Worm (Caenorhabditis elegans): Measurements from ENCODE around the gene C34F11.1.

Gene C34F11.1

ce11 chrII:5171610-5172009 is 41.2 kb upstream of the C34F11.1 start, which contains the start of gene C27D6.15:
Gene C27D6.15 (plus strand): TSS chrII:5171910.
- TF ChIP-seq ceh-91 (GFP tag; IDR thresholded peaks at IDR 0.05) (no peak), madf-10 (tag; optimal IDR thresholded peaks at IDR 0.05) (no peak), nhr-179 (tag; optimal IDR thresholded peaks at IDR 0.05) (no peak), ztf-6 (GFP tag; IDR thresholded peaks at IDR 0.05) (no peak), sptf-2 (GFP tag; optimal IDR thresholded peaks at IDR 0.05) (no peak), cebp-2 (GFP tag; IDR thresholded peaks at IDR 0.05) (no peak), mel-28 (tag; optimal IDR thresholded peaks at IDR 0.05; ENCODE audit: borderline replicate concordance) (no peak), hmg-1.2 (GFP tag; IDR thresholded peaks at IDR 0.05) (no peak), pha-4 (tag; optimal IDR thresholded peaks at IDR 0.05) (no peak), him-1 (tag; optimal IDR thresholded peaks at IDR 0.05) (no peak), zim-3 (tag; optimal IDR thresholded peaks at IDR 0.05) (no peak)

ce11 chrII:5172451-5172850 is 40.3 kb upstream of the C34F11.1 start, which contains the start of gene C27D6.1:
Gene C27D6.1 (plus strand): TSS chrII:5172751.
- TF ChIP-seq rpc-1 (optimal IDR thresholded peaks at IDR 0.05): no peak
- no peak for TF ChIP-seq rpc-1 (tag; optimal IDR thresholded peaks at IDR 0.05)
- TF ChIP-seq ets-4 (GFP tag; optimal IDR thresholded peaks at IDR 0.05): no peak
- TF ChIP-seq tbp1 (GFP tag; optimal IDR thresholded peaks at IDR 0.05): no peak
- TF ChIP-seq attf-5 (GFP tag; optimal IDR thresholded peaks at IDR 0.05): no peak
- TF ChIP-seq madf-3 (GFP tag; IDR thresholded peaks at IDR 0.05): no peak
- no peak for TF ChIP-seq F57A8.1 (GFP tag; optimal IDR thresholded peaks at IDR 0.05)
- TF ChIP-seq mxl-1 (tag; optimal IDR thresholded peaks at IDR 0.05): no peak
- no peak for TF ChIP-seq T26A5.8 (tag; optimal IDR thresholded peaks at IDR 0.05)

- TF ChIP-seq bed-2 (GFP tag; IDR thresholded peaks at IDR 0.05) (no peak), F57A8.1 (GFP tag; optimal IDR thresholded peaks at IDR 0.05) (no peak), cebp-2 (GFP tag; IDR thresholded peaks at IDR 0.05) (no peak), fkh-3 (tag; optimal IDR thresholded peaks at IDR 0.05) (no peak), sdz-38 (tag; optimal IDR thresholded peaks at IDR 0.05) (no peak), hlh-12 (tag; optimal IDR thresholded peaks at IDR 0.05) (no peak), lin-54 (GFP tag; optimal IDR thresholded peaks at IDR 0.05) (no peak), hmg-20 (GFP tag; IDR thresholded peaks at IDR 0.05) (no peak), repo-1 (tag; optimal IDR thresholded peaks at IDR 0.05) (no peak), nhr-120 (GFP tag; IDR thresholded peaks at IDR 0.05) (no peak), atf-7 (tag; optimal IDR thresholded peaks at IDR 0.05) (no peak), tbx-9 (tag; optimal IDR thresholded peaks at IDR 0.05; ENCODE audit: borderline replicate concordance) (no peak), ztf-26 (tag; optimal IDR thresholded peaks at IDR 0.05) (no peak), Y56A3A.18 (GFP tag; IDR thresholded peaks at IDR 0.05) (no peak), sptf-2 (GFP tag; optimal IDR thresholded peaks at IDR 0.05) (no peak)
Measured at ce11 chrII:5174370-5174769, 38.4 kb upstream of the C34F11.1 start, which contains the start of gene C27D6.3. Gene C27D6.3 (minus strand): TSS chrII:5174470.

- no peak for TF ChIP-seq Y56A3A.18 (GFP tag; IDR thresholded peaks at IDR 0.05)
- TF ChIP-seq bed-2 (GFP tag; IDR thresholded peaks at IDR 0.05): no peak
- no peak for TF ChIP-seq unc-62 (GFP tag; optimal IDR thresholded peaks at IDR 0.05)
- TF ChIP-seq ceh-100 (GFP tag; IDR thresholded peaks at IDR 0.05): no peak
- no peak for TF ChIP-seq ztf-22 (GFP tag; optimal IDR thresholded peaks at IDR 0.05)
- TF ChIP-seq zfh-2 (GFP tag; conservative IDR thresholded peaks at IDR 0.05): no peak
- TF ChIP-seq lsy-27 (tag; optimal IDR thresholded peaks at IDR 0.05; ENCODE audit: borderline replicate concordance, insufficient read depth): no peak
- TF ChIP-seq sptf-2 (GFP tag; optimal IDR thresholded peaks at IDR 0.05): no peak
- TF ChIP-seq rec-8 (tag; optimal IDR thresholded peaks at IDR 0.05): no peak
- no peak for TF ChIP-seq ceh-79 (tag; optimal IDR thresholded peaks at IDR 0.05)
- no peak for TF ChIP-seq nhr-27 (tag; optimal IDR thresholded peaks at IDR 0.05)
- no peak for TF ChIP-seq dpl-1 (GFP tag; optimal IDR thresholded peaks at IDR 0.05)
- no peak for TF ChIP-seq Y53G8AR.9 (GFP tag; conservative IDR thresholded peaks at IDR 0.05)
- no peak for TF ChIP-seq egl-44 (GFP tag; IDR thresholded peaks at IDR 0.05)
- no peak for TF ChIP-seq let-526 (GFP tag; IDR thresholded peaks at IDR 0.05)
- no peak for TF ChIP-seq ets-4 (GFP tag; optimal IDR thresholded peaks at IDR 0.05)
Measured at ce11 chrII:5176934-5177333, 35.8 kb upstream of the C34F11.1 start.

Measured in whole organism, young adult.